Worm (Caenorhabditis elegans): ENCODE measurements around the gene W04D12.1.

W04D12.1 gene

DNA sequence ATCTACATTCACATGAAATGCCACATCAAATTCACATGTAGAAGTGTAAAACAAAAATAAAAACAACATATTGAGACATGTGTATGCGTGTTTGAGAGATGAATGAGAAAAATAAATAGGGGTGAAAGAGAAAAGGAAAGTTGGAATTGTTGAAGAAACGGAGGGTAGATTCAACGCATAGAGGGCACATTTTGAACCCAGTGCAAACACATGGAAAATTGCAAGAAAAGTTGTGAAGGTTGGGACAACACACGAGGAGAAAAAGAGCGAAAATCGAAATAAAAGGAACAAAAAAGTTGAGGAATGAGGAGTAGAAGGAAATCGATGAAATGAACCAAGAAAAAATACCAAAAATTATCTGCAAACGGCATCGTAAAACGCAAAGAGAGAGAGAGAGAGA is 2.9 kb downstream of the W04D12.1 start:
- TF ChIP-seq nhr-12 (tag; optimal IDR thresholded peaks at IDR 0.05): no peak
- no peak for TF ChIP-seq cnd-1 (tag; optimal IDR thresholded peaks at IDR 0.05)
- TF ChIP-seq bed-3 (GFP tag; optimal IDR thresholded peaks at IDR 0.05): no peak
- TF ChIP-seq snpc-4 (tag; optimal IDR thresholded peaks at IDR 0.05): no peak
- no peak for TF ChIP-seq mep-1 (tag; optimal IDR thresholded peaks at IDR 0.05)
- no peak for TF ChIP-seq lin-32 (GFP tag; optimal IDR thresholded peaks at IDR 0.05)
- TF ChIP-seq sptf-1 (tag; optimal IDR thresholded peaks at IDR 0.05): no peak
- TF ChIP-seq mab-5 (tag; optimal IDR thresholded peaks at IDR 0.05): no peak
- no peak for TF ChIP-seq nhr-28 (tag; optimal IDR thresholded peaks at IDR 0.05)
- TF ChIP-seq tbx-8 (GFP tag; optimal IDR thresholded peaks at IDR 0.05): no peak
- no peak for TF ChIP-seq ceh-83 (GFP tag; optimal IDR thresholded peaks at IDR 0.05)
- TF ChIP-seq sem-2 (GFP tag; optimal IDR thresholded peaks at IDR 0.05): no peak
- no peak for TF ChIP-seq unc-120 (tag; optimal IDR thresholded peaks at IDR 0.05; ENCODE audit: poor library complexity, severe bottlenecking)
- no peak for TF ChIP-seq hlh-1 (tag; optimal IDR thresholded peaks at IDR 0.05)
- TF ChIP-seq unc-62 (GFP tag; optimal IDR thresholded peaks at IDR 0.05): no peak
- TF ChIP-seq elt-1 (tag; optimal IDR thresholded peaks at IDR 0.05; ENCODE audit: borderline replicate concordance, insufficient read depth): no peak
- no peak for TF ChIP-seq ztf-11 (tag; optimal IDR thresholded peaks at IDR 0.05)
- no peak for TF ChIP-seq lin-13 (tag; optimal IDR thresholded peaks at IDR 0.05)
- no peak for TF ChIP-seq unc-39 (tag; optimal IDR thresholded peaks at IDR 0.05)
- no peak for TF ChIP-seq drap-1 (GFP tag; optimal IDR thresholded peaks at IDR 0.05)

DNA sequence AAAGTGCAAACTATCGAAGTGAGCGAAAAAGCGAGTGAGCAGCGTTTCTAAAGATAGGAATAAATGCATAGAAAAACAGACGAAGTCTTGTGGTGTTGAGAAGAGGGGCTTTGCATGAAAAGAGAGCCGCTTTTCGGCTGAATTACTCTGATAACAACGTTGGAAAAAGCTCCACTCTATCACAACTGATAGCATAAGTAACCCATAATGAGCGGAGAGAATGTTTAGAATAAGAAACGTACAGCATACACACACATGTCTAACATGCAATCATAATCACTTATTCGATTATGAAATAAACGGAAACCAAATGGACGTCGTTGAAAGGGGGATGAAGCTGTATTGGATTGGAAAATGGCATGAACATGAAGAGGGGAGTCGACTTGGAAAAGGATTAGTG is 3.6 kb downstream of the W04D12.1 start:
- peak; percentile 27 for TF ChIP-seq ces-1 (GFP tag; optimal IDR thresholded peaks at IDR 0.05)
- TF ChIP-seq unc-120 (tag; optimal IDR thresholded peaks at IDR 0.05; ENCODE audit: poor library complexity, severe bottlenecking): no peak
- TF ChIP-seq snpc-4 (tag; optimal IDR thresholded peaks at IDR 0.05): no peak
- TF ChIP-seq zip-8 (tag; optimal IDR thresholded peaks at IDR 0.05): no peak

DNA sequence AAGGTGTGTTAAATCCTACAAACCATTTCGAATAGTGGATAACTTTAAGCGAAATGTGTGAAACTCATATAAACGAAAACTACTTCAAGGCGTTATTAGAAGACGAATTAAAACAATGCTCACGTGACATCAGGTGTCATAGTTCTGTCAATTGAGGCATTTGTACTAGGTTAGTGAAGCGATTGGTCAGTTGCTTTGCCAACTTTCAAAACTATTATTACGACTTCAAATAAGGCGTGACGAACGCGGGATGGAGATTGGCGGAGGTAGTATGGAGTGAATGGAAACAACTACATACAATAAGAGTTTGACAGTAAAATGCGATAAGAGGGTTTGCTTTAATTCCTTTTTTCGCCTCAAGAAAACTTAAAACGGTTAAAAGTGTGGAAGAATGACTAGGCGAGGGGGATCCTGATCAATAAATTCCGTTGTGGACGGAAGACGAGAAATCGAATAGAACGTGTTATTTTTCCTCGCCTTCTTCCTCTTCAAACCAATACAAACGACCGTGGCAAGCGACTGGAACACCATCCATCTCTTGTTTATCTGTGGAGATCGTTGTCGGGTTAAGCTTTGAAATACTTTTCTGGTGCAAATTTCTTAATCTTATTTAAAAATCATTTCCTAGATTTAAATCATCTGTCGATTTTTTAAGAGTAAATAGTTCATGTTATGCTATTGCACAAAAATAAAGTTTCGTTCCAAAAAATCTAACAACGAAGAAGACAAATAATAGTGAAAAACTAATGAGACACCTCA is 4.3 kb downstream of the W04D12.1 start:
- no peak for TF ChIP-seq M03D4.4 (tag; optimal IDR thresholded peaks at IDR 0.05)
- no peak for TF ChIP-seq nhr-2 (tag; optimal IDR thresholded peaks at IDR 0.05)
- TF ChIP-seq mab-5 (tag; optimal IDR thresholded peaks at IDR 0.05): no peak
- TF ChIP-seq hlh-1 (tag; optimal IDR thresholded peaks at IDR 0.05): no peak
- no peak for TF ChIP-seq elt-1 (tag; optimal IDR thresholded peaks at IDR 0.05; ENCODE audit: borderline replicate concordance, insufficient read depth)
- TF ChIP-seq nhr-237 (tag; optimal IDR thresholded peaks at IDR 0.05): no peak
- no peak for TF ChIP-seq cnd-1 (tag; optimal IDR thresholded peaks at IDR 0.05)
- no peak for TF ChIP-seq sptf-1 (tag; optimal IDR thresholded peaks at IDR 0.05)
- no peak for TF ChIP-seq nhr-12 (tag; optimal IDR thresholded peaks at IDR 0.05)
- no peak for TF ChIP-seq ces-1 (GFP tag; optimal IDR thresholded peaks at IDR 0.05)

DNA sequence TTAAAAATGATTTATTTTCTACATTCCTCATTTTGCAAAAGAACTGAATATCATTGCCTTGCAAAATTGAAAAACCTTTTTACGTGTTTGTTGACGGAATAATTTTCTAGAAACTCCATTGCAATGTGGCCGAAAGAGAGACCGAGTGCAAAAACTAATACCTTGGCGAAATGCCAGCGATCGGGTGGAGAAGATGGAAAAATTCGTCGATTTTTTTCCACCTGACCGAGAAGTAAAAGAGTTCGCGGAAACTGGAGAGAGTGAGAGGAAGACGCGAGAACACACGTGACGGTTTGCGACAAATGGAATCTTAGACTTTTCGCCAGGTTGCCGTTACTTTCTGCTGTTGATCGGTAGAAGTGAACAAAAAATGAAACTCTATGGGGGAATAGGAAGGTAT is 5.0 kb downstream of the W04D12.1 start:
- TF ChIP-seq mep-1 (tag; optimal IDR thresholded peaks at IDR 0.05): no peak
- no peak for TF ChIP-seq flh-1 (GFP tag; optimal IDR thresholded peaks at IDR 0.05)
- no peak for TF ChIP-seq hlh-1 (tag; optimal IDR thresholded peaks at IDR 0.05)
- no peak for TF ChIP-seq ceh-39 (tag; optimal IDR thresholded peaks at IDR 0.05)
- TF ChIP-seq ceh-83 (GFP tag; optimal IDR thresholded peaks at IDR 0.05): no peak
- no peak for TF ChIP-seq nhr-76 (tag; optimal IDR thresholded peaks at IDR 0.05)
- no peak for TF ChIP-seq ztf-11 (tag; optimal IDR thresholded peaks at IDR 0.05)
- no peak for TF ChIP-seq pha-4 (tag; optimal IDR thresholded peaks at IDR 0.05)
- no peak for TF ChIP-seq lin-32 (GFP tag; optimal IDR thresholded peaks at IDR 0.05)
- TF ChIP-seq mab-5 (tag; optimal IDR thresholded peaks at IDR 0.05): no peak
- no peak for TF ChIP-seq nhr-2 (tag; optimal IDR thresholded peaks at IDR 0.05)
- no peak for TF ChIP-seq unc-120 (tag; optimal IDR thresholded peaks at IDR 0.05; ENCODE audit: poor library complexity, severe bottlenecking)
- TF ChIP-seq nhr-12 (tag; optimal IDR thresholded peaks at IDR 0.05): no peak
- TF ChIP-seq mls-2 (tag; optimal IDR thresholded peaks at IDR 0.05): no peak
- TF ChIP-seq lin-13 (tag; optimal IDR thresholded peaks at IDR 0.05): no peak

ce11 chrIII:5842920-5843319 is 6.2 kb downstream of the W04D12.1 start:
- no peak for TF ChIP-seq snpc-4 (tag; optimal IDR thresholded peaks at IDR 0.05)
- no peak for TF ChIP-seq ceh-83 (GFP tag; optimal IDR thresholded peaks at IDR 0.05)

Measured in whole organism, mixed stage, embryonic.